Fruit fly (Drosophila melanogaster): ENCODE data around the gene Gr10b.

The Gr10b gene

dm6 chrX:11384023-11384444, 29.0 kb downstream of the Gr10b start (continued):
- TF ChIP-seq pum (GFP tag; optimal IDR thresholded peaks at IDR 0.05) = peak; percentile 58
- TF ChIP-seq phol (tag; optimal IDR thresholded peaks at IDR 0.05) = peak; percentile 45
- peak; percentile 75 for TF ChIP-seq ind (GFP tag; optimal IDR thresholded peaks at IDR 0.05)
- TF ChIP-seq bsh (GFP tag; optimal IDR thresholded peaks at IDR 0.05) = no peak
- TF ChIP-seq CG6791 (GFP tag; IDR thresholded peaks at IDR 0.05; ENCODE audit: partially characterized antibody) = no peak
- no peak for TF ChIP-seq CG31365 (tag; optimal IDR thresholded peaks at IDR 0.05)
- no peak for TF ChIP-seq unc-4 (GFP tag; IDR thresholded peaks at IDR 0.05; ENCODE audit: partially characterized antibody)
- TF ChIP-seq CG7271 (tag; optimal IDR thresholded peaks at IDR 0.05) = no peak
- peak; percentile 90 for TF ChIP-seq Rfx (GFP tag; IDR thresholded peaks at IDR 0.05)
- peak; percentile 45 for TF ChIP-seq CG18011 (GFP tag; optimal IDR thresholded peaks at IDR 0.05)
- 0 out of 2 replicates have a peak, but pooled peaks have one; percentile 7 for TF ChIP-seq Scr (GFP tag; IDR thresholded peaks at IDR 0.05; ENCODE audit: partially characterized antibody)
- TF ChIP-seq Ets97D (GFP tag; optimal IDR thresholded peaks at IDR 0.05) = peak; percentile 11
- TF ChIP-seq fru (optimal IDR thresholded peaks at IDR 0.05) = no peak
- no peak for TF ChIP-seq usp (GFP tag; optimal IDR thresholded peaks at IDR 0.05)
- peak; percentile 2 for TF ChIP-seq ERR (GFP tag; optimal IDR thresholded peaks at IDR 0.05)
- peak; percentile 83 for TF ChIP-seq CG7839 (tag; optimal IDR thresholded peaks at IDR 0.05)
- peak; percentile 54 for TF ChIP-seq CG12155 (GFP tag; optimal IDR thresholded peaks at IDR 0.05)
- no peak for TF ChIP-seq CG8478 (optimal IDR thresholded peaks at IDR 0.05)
- 0 out of 3 replicates have a peak, but pooled peaks have one; percentile 49 for TF ChIP-seq C15 (GFP tag; IDR thresholded peaks at IDR 0.05)
- peak; percentile 32 for TF ChIP-seq Nf-YC (tag; optimal IDR thresholded peaks at IDR 0.05)
- peak; percentile 72 for TF ChIP-seq CG3847 (GFP tag; IDR thresholded peaks at IDR 0.05)
- peak; percentile 47; the same call in 1 of the 2 replicates for TF ChIP-seq CG10321 (GFP tag; IDR thresholded peaks at IDR 0.05)
- no peak for TF ChIP-seq Spps (tag; optimal IDR thresholded peaks at IDR 0.05)
- no peak for TF ChIP-seq CkIIα-i1 (GFP tag; IDR thresholded peaks at IDR 0.05)
- peak; percentile 38 for TF ChIP-seq Fer2 (tag; optimal IDR thresholded peaks at IDR 0.05)
- TF ChIP-seq ara (GFP tag; IDR thresholded peaks at IDR 0.05) = peak; percentile 39; the same call in 1 of the 2 replicates
- TF ChIP-seq bcd (GFP tag; optimal IDR thresholded peaks at IDR 0.05) = peak; percentile 72
- no peak for TF ChIP-seq CG3065 (GFP tag; optimal IDR thresholded peaks at IDR 0.05)
- peak; percentile 77 for TF ChIP-seq Fer3 (tag; optimal IDR thresholded peaks at IDR 0.05)
- peak; percentile 74 for TF ChIP-seq ken (GFP tag; IDR thresholded peaks at IDR 0.05)
- TF ChIP-seq Antp (GFP tag; optimal IDR thresholded peaks at IDR 0.05) = peak; percentile 46
- TF ChIP-seq Dip2 (GFP tag; IDR thresholded peaks at IDR 0.05) = no peak
- peak; percentile 79 for TF ChIP-seq CG3281 (GFP tag; optimal IDR thresholded peaks at IDR 0.05)
- TF ChIP-seq CG32532 (GFP tag; IDR thresholded peaks at IDR 0.05) = peak; percentile 90
- TF ChIP-seq Fer1 (GFP tag; optimal IDR thresholded peaks at IDR 0.05) = peak; percentile 87
- TF ChIP-seq hth (optimal IDR thresholded peaks at IDR 0.05) = no peak
- TF ChIP-seq pan (optimal IDR thresholded peaks at IDR 0.05) = no peak
- peak in 1 of 2 experiments; percentile 77 for TF ChIP-seq pan (GFP tag; optimal IDR thresholded peaks at IDR 0.05 in 1 of 2, IDR thresholded peaks at IDR 0.05 in 1 of 2)
- peak; percentile 86 for TF ChIP-seq lilli (GFP tag; optimal IDR thresholded peaks at IDR 0.05)
- no peak for TF ChIP-seq CG16813 (GFP tag; IDR thresholded peaks at IDR 0.05; ENCODE audit: partially characterized antibody)
- peak; percentile 71 for TF ChIP-seq HHEX (GFP tag; optimal IDR thresholded peaks at IDR 0.05)
- TF ChIP-seq CG8944 (GFP tag; optimal IDR thresholded peaks at IDR 0.05) = peak; percentile 21
- no peak for TF ChIP-seq h (optimal IDR thresholded peaks at IDR 0.05)
- no peak for TF ChIP-seq psq (GFP tag; optimal IDR thresholded peaks at IDR 0.05)
- peak; percentile 18 for TF ChIP-seq CG18764 (GFP tag; optimal IDR thresholded peaks at IDR 0.05)
- peak; percentile 69 for TF ChIP-seq NfI (GFP tag; optimal IDR thresholded peaks at IDR 0.05)
- no peak for TF ChIP-seq emc (GFP tag; optimal IDR thresholded peaks at IDR 0.05)
- TF ChIP-seq CG14965 (GFP tag; optimal IDR thresholded peaks at IDR 0.05; ENCODE audit: borderline replicate concordance) = no peak
- TF ChIP-seq chinmo (GFP tag; IDR thresholded peaks at IDR 0.05; ENCODE audit: partially characterized antibody) = no peak
- no peak for TF ChIP-seq CG1832 (GFP tag; optimal IDR thresholded peaks at IDR 0.05)
- no peak for TF ChIP-seq CG2875 (GFP tag; optimal IDR thresholded peaks at IDR 0.05)
- TF ChIP-seq exex (tag; optimal IDR thresholded peaks at IDR 0.05) = peak; percentile 21
